Fruit fly (Drosophila melanogaster) Kc167 (cell line): Measurements from ENCODE around the gene CG11454.

Source experiments
- Myc ChIP-seq: fragments of >200 bp; optimal IDR thresholded peaks from 2 replicates; lab custom pipeline; 2017; ENCODE audit warnings: missing external identifiers
- Sin3A ChIP-seq: fragments of >200 bp; optimal IDR thresholded peaks from 2 replicates; lab custom pipeline; 2018; ENCODE audit warnings: missing external identifiers
- h ChIP-seq: fragments of >200 bp; optimal IDR thresholded peaks from 3 replicates; lab custom pipeline; 2018; ENCODE audit warnings: missing external identifiers
- insv ChIP-seq: fragments of >200 bp; optimal IDR thresholded peaks from 3 replicates; lab custom pipeline; 2018; ENCODE audit warnings: missing external identifiers
- psq ChIP-seq: fragments of >200 bp; optimal IDR thresholded peaks from 2 replicates; lab custom pipeline; 2017; ENCODE audit warnings: missing external identifiers
- ttk ChIP-seq: sonication (Bioruptor generic); optimal IDR thresholded peaks from 2 replicates; lab custom pipeline; 2017; ENCODE audit warnings: missing external identifiers

The CG11454 gene

dm6 chr2L:117750-118149, 25.4 kb upstream of the CG11454 start:
- TF ChIP-seq insv (lab: Kevin White, UChicago), result no peak
- TF ChIP-seq Sin3A (lab: Kevin White, UChicago), result no peak
- TF ChIP-seq h (lab: Kevin White, UChicago), result no peak
- TF ChIP-seq ttk (lab: Kevin White, UChicago), result no peak
- TF ChIP-seq psq (lab: Kevin White, UChicago), result no peak
- no peak for TF ChIP-seq Myc

dm6 chr2L:120492-121455, 22.3 kb upstream of the CG11454 start:
- TF ChIP-seq insv (lab: Kevin White, UChicago) (no peak), Myc (no peak), Sin3A (lab: Kevin White, UChicago) (no peak), ttk (lab: Kevin White, UChicago) (no peak), psq (lab: Kevin White, UChicago) (no peak), h (lab: Kevin White, UChicago) (no peak)

dm6 chr2L:121456-121831, 21.7 kb upstream of the CG11454 start, which contains the start of gene CG4822:
Gene CG4822 (minus strand): TSS chr2L:121754.
- TF ChIP-seq h (lab: Kevin White, UChicago) (no peak), insv (lab: Kevin White, UChicago) (no peak), Sin3A (lab: Kevin White, UChicago) (no peak), Myc (no peak), psq (lab: Kevin White, UChicago) (no peak), ttk (lab: Kevin White, UChicago) (no peak)

- TF ChIP-seq h (lab: Kevin White, UChicago), result no peak
- TF ChIP-seq psq (lab: Kevin White, UChicago), result no peak
- TF ChIP-seq insv (lab: Kevin White, UChicago), result no peak
- TF ChIP-seq ttk (lab: Kevin White, UChicago), result no peak
- TF ChIP-seq Myc, result no peak
- no peak for TF ChIP-seq Sin3A (lab: Kevin White, UChicago)
Measured at dm6 chr2L:122167-123006, 20.7 kb upstream of the CG11454 start.

dm6 chr2L:123007-123327, 20.2 kb upstream of the CG11454 start:
- no peak for TF ChIP-seq Myc
- TF ChIP-seq psq (lab: Kevin White, UChicago), result no peak
- no peak for TF ChIP-seq h (lab: Kevin White, UChicago)
- TF ChIP-seq insv (lab: Kevin White, UChicago), result no peak
- TF ChIP-seq ttk (lab: Kevin White, UChicago), result no peak
- no peak for TF ChIP-seq Sin3A (lab: Kevin White, UChicago)

dm6 chr2L:125364-126252, 17.5 kb upstream of the CG11454 start:
- TF ChIP-seq ttk (lab: Kevin White, UChicago) (no peak), Sin3A (lab: Kevin White, UChicago) (no peak), h (lab: Kevin White, UChicago) (no peak), insv (lab: Kevin White, UChicago) (no peak), psq (lab: Kevin White, UChicago) (no peak), Myc (no peak)

- TF ChIP-seq Sin3A (lab: Kevin White, UChicago) (no peak), Myc (no peak), insv (lab: Kevin White, UChicago) (no peak), h (lab: Kevin White, UChicago) (no peak), ttk (lab: Kevin White, UChicago) (no peak), psq (lab: Kevin White, UChicago) (no peak)
Measured at dm6 chr2L:128296-128715, 14.8 kb upstream of the CG11454 start.

- no peak for TF ChIP-seq insv (lab: Kevin White, UChicago)
- TF ChIP-seq h (lab: Kevin White, UChicago), result no peak
- TF ChIP-seq psq (lab: Kevin White, UChicago), result no peak
- no peak for TF ChIP-seq ttk (lab: Kevin White, UChicago)
- TF ChIP-seq Sin3A (lab: Kevin White, UChicago), result no peak
- no peak for TF ChIP-seq Myc
Measured at dm6 chr2L:128977-129941, 13.9 kb upstream of the CG11454 start.

- TF ChIP-seq Myc (no peak), h (lab: Kevin White, UChicago) (no peak), Sin3A (lab: Kevin White, UChicago) (no peak), insv (lab: Kevin White, UChicago) (no peak), psq (lab: Kevin White, UChicago) (no peak), ttk (lab: Kevin White, UChicago) (no peak)
Measured at dm6 chr2L:130691-131090, 12.4 kb upstream of the CG11454 start, which contains the start of gene CG3164. Gene CG3164 (minus strand): TSS chr2L:130791.
